Worm (Caenorhabditis elegans): ENCODE measurements around the gene Y39F10C.1.

- no peak for TF ChIP-seq W03F9.2 (tag; optimal IDR thresholded peaks at IDR 0.05)
- TF ChIP-seq him-1 (tag; optimal IDR thresholded peaks at IDR 0.05) = no peak
Measured at ce11 chrII:678581-678980, 3.2 kb downstream of the Y39F10C.1 start, which contains the start of gene T02H6.9.
